Fruit fly (Drosophila melanogaster): ENCODE measurements around the gene gammaSnap2.

gammaSnap2 gene

dm6 chr3R:10099401-10099848 lies 21.8 kb downstream of the gammaSnap2 start (continued):
- TF ChIP-seq CG17802 (tag; optimal IDR thresholded peaks at IDR 0.05) (no peak), CG3407 (GFP tag; optimal IDR thresholded peaks at IDR 0.05) (no peak), sd (tag; optimal IDR thresholded peaks at IDR 0.05) (peak; percentile 55), Poxn (GFP tag; IDR thresholded peaks at IDR 0.05) (no peak), CG17186 (GFP tag; optimal IDR thresholded peaks at IDR 0.05) (no peak), CG9727 (GFP tag; optimal IDR thresholded peaks at IDR 0.05) (no peak), fd96Cb (tag; optimal IDR thresholded peaks at IDR 0.05) (no peak), CG7745 (tag; optimal IDR thresholded peaks at IDR 0.05) (no peak), nerfin-2 (GFP tag; IDR thresholded peaks at IDR 0.05; ENCODE audit: partially characterized antibody) (no peak), luna (GFP tag; optimal IDR thresholded peaks at IDR 0.05) (no peak), Rfx (GFP tag; IDR thresholded peaks at IDR 0.05) (no peak), CG2120 (GFP tag; optimal IDR thresholded peaks at IDR 0.05) (no peak), tll (GFP tag; optimal IDR thresholded peaks at IDR 0.05) (no peak), sim (GFP tag; IDR thresholded peaks at IDR 0.05) (no peak), HmgD (GFP tag; optimal IDR thresholded peaks at IDR 0.05) (no peak), Gsc (GFP tag; IDR thresholded peaks at IDR 0.05) (no peak), pzg (GFP tag; optimal IDR thresholded peaks at IDR 0.05) (no peak), CG1024 (GFP tag; IDR thresholded peaks at IDR 0.05) (no peak), so (GFP tag; IDR thresholded peaks at IDR 0.05) (0 out of 3 replicates have a peak, but pooled peaks have one; percentile 17), eyg (GFP tag; optimal IDR thresholded peaks at IDR 0.05) (no peak), CG15479 (GFP tag; optimal IDR thresholded peaks at IDR 0.05) (no peak), CG7839 (tag; optimal IDR thresholded peaks at IDR 0.05) (no peak), org-1 (GFP tag; optimal IDR thresholded peaks at IDR 0.05) (no peak), fru (optimal IDR thresholded peaks at IDR 0.05) (no peak), Sin3A (optimal IDR thresholded peaks at IDR 0.05) (no peak), CG15601 (tag; optimal IDR thresholded peaks at IDR 0.05) (no peak), CG17361 (GFP tag; IDR thresholded peaks at IDR 0.05) (no peak), Atf6 (GFP tag; IDR thresholded peaks at IDR 0.05) (no peak), dpn (GFP tag; optimal IDR thresholded peaks at IDR 0.05) (no peak), Xrp1 (GFP tag; IDR thresholded peaks at IDR 0.05) (no peak), MTF-1 (GFP tag; optimal IDR thresholded peaks at IDR 0.05; ENCODE audit: borderline replicate concordance) (no peak), CG12391 (tag; optimal IDR thresholded peaks at IDR 0.05) (no peak), CG17912 (GFP tag; optimal IDR thresholded peaks at IDR 0.05) (no peak), CG18599 (GFP tag; optimal IDR thresholded peaks at IDR 0.05) (peak; percentile 32), disco-r (GFP tag; optimal IDR thresholded peaks at IDR 0.05) (no peak), CG10959 (GFP tag; IDR thresholded peaks at IDR 0.05) (no peak), twi (tag; optimal IDR thresholded peaks at IDR 0.05) (peak; percentile 23), bowl (GFP tag; IDR thresholded peaks at IDR 0.05) (no peak), CoRest (tag; optimal IDR thresholded peaks at IDR 0.05) (no peak), sr (GFP tag; IDR thresholded peaks at IDR 0.05) (no peak), grn (GFP tag; optimal IDR thresholded peaks at IDR 0.05) (peak; percentile 100), caup (GFP tag; optimal IDR thresholded peaks at IDR 0.05; ENCODE audit: severe bottlenecking) (peak; percentile 10), abd-A (tag; optimal IDR thresholded peaks at IDR 0.05) (no peak), ranshi (GFP tag; IDR thresholded peaks at IDR 0.05) (no peak), CG11696 (GFP tag; IDR thresholded peaks at IDR 0.05) (peak; percentile 67), CG16863 (GFP tag; optimal IDR thresholded peaks at IDR 0.05) (no peak), CG6765 (GFP tag; optimal IDR thresholded peaks at IDR 0.05) (no peak), D19A (tag; optimal IDR thresholded peaks at IDR 0.05) (no peak), bigmax (GFP tag; optimal IDR thresholded peaks at IDR 0.05) (no peak), gce (GFP tag; IDR thresholded peaks at IDR 0.05) (0 out of 3 replicates have a peak, but pooled peaks have one; percentile 11), corto (GFP tag; optimal IDR thresholded peaks at IDR 0.05) (no peak), amos (GFP tag; IDR thresholded peaks at IDR 0.05; ENCODE audit: partially characterized antibody) (no peak)

Measured in whole organism, embryonic.